Worm (Caenorhabditis elegans) whole organism, young adult: ENCODE data around the gene C55A1.1.

Source experiments
- F55B11.4 ChIP-seq: sonication (generic microtip); optimal IDR thresholded peaks from 2 replicates; lab custom pipeline; 2016; ENCODE audit warnings: missing compliant biosample characterization, missing genetic modification characterization, borderline replicate concordance; ENCODE audit not compliant: insufficient read depth
- T07F8.4 ChIP-seq: sonication (generic microtip); optimal IDR thresholded peaks from 2 replicates; lab custom pipeline; 2016; ENCODE audit warnings: mild to moderate bottlenecking, missing genetic modification characterization, moderate library complexity, missing compliant biosample characterization
- aptf-3 ChIP-seq: fragments of 200-800 bp; sonication (Bioruptor generic); IDR thresholded peaks from 2 replicates; pipeline ENCODE4 v1.3.6; 2022; ENCODE audit warnings: missing genetic modification characterization, missing compliant biosample characterization
- athp-1 ChIP-seq: sonication (generic microtip); optimal IDR thresholded peaks from 2 replicates; lab custom pipeline; 2017; ENCODE audit warnings: mild to moderate bottlenecking, missing genetic modification characterization, missing compliant biosample characterization
- dpl-1 ChIP-seq: fragments of 150-350 bp; optimal IDR thresholded peaks from 2 replicates; lab custom pipeline; 2014; ENCODE audit warnings: missing biosample characterization, missing genetic modification reagents, missing genetic modification characterization
- hlh-26 ChIP-seq: fragments of 200-800 bp; sonication (Bioruptor generic); conservative IDR thresholded peaks from 2 replicates; pipeline ENCODE4 v1.3.6; 2022; ENCODE audit warnings: missing genetic modification reagents, missing genetic modification characterization, missing compliant biosample characterization
- hrde-1 ChIP-seq: sonication (generic microtip); optimal IDR thresholded peaks from 2 replicates; lab custom pipeline; 2016; ENCODE audit warnings: missing genetic modification characterization, mild to moderate bottlenecking, missing compliant biosample characterization, moderate library complexity, missing genotype, missing genetic modification reagents, borderline replicate concordance
- hsf-1 ChIP-seq: fragments of 200-800 bp; sonication (Bioruptor generic); IDR thresholded peaks from 2 replicates; pipeline ENCODE4 v1.3.6; 2022; ENCODE audit warnings: missing genetic modification reagents, missing genetic modification characterization, missing compliant biosample characterization
- nfya-1 ChIP-seq: sonication (generic microtip); optimal IDR thresholded peaks from 2 replicates; lab custom pipeline; 2017; ENCODE audit warnings: antibody characterized with exemption, missing compliant biosample characterization, missing genetic modification characterization, borderline replicate concordance; ENCODE audit not compliant: insufficient read depth
- rec-8 ChIP-seq, 2 experiments: sonication (generic microtip); optimal IDR thresholded peaks; 2 replicates each; lab custom pipeline; 2016; ENCODE audit warnings: mild to moderate bottlenecking in 2 of 2, missing genetic modification characterization in 2 of 2, missing genetic modification reagents in 2 of 2, missing genotype in 2 of 2, missing biosample characterization in 1 of 2, missing compliant biosample characterization in 1 of 2, moderate library complexity in 1 of 2
- snpc-4 ChIP-seq, 5 experiments: fragments of 150-350 bp in 1 of 5; sonication (generic microtip) in 4 of 5; optimal IDR thresholded peaks; 2 replicates each; lab custom pipeline; 2014 to 2018; ENCODE audit warnings: missing genetic modification characterization in 5 of 5, missing biosample characterization in 3 of 5, antibody characterized with exemption in 2 of 5, mild to moderate bottlenecking in 2 of 5, missing compliant biosample characterization in 2 of 5, missing genotype in 2 of 5, moderate library complexity in 2 of 5, missing genetic modification reagents in 1 of 5

DNA sequence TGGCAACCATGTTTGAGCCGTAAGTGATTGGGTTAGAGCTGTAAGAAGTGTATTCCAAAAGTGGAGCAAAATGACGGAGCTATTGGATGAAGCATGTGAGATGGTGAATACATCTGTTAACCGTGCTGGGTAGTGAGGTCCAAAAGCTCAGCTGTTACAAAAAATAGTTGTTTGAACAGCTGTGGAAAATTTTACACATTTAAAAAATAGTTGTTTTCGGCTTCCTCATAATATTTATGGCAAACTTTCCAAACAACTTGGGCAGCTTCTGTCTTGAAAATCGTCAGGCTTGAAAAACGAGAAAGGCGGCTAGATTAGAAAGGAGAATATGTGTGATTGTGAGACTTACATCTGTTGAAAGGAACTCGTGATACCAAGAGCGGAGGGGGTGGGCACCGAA lies 16.6 kb upstream of the C55A1.1 start, which contains the start of gene fbxa-154:
- TF ChIP-seq athp-1 (no peak), F55B11.4 (no peak), aptf-3 (GFP tag; lab: Robert Waterston, UW) (no peak), hrde-1 (no peak), hsf-1 (no peak), rec-8 (tag; optimal IDR thresholded peaks at IDR 0.05; lab: Kevin White, UChicago) (no peak), hlh-26 (no peak), T07F8.4 (no peak), snpc-4 (GFP tag; optimal IDR thresholded peaks at IDR 0.05; lab: Kevin White, UChicago) (no peak), snpc-4 (tag; optimal IDR thresholded peaks at IDR 0.05; lab: Kevin White, UChicago) (no peak), nfya-1 (tag; lab: Kevin White, UChicago) (no peak), dpl-1 (GFP tag; lab: Kevin White, UChicago) (no peak)
